Worm (Caenorhabditis elegans): ENCODE measurements around the gene D1046.18.

D1046.18 gene

DNA sequence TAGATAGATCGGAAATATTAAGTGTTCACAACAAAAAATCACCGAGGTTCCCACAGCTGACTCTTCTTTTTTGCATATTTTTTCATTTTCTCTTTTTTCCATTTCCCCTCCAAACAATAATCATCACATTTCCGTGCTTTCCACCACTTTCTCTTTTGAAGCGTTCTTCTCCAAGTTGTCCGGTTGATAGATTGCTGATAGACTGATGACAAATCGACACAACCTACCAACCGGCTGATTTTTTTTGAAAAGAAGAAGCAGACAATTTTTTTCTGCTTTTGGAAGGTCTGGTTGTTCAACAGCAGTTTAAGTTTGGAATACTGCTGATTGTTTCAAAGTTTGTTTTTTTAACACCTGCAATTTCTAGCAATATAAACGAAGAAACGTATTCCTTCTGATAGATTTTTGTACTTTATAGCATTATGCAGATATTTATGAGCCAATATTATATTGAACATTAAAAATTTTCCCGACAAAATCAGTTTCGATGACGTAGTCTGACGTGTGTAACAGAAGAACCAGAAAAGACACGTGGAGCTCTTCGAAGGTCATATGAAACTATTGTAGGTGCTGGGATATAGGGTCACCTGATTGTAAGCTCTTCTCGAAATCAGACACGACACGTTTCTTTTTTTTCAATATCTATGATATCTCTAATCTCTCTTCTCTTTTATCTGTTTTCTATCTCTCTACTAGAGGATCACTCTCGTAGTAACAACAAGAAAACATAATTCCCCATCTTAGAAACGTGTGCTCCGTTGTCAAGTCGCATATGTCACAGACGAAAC lies 44.7 kb downstream of the D1046.18 start:
- no peak for TF ChIP-seq unc-62 (GFP tag; optimal IDR thresholded peaks at IDR 0.05)

DNA sequence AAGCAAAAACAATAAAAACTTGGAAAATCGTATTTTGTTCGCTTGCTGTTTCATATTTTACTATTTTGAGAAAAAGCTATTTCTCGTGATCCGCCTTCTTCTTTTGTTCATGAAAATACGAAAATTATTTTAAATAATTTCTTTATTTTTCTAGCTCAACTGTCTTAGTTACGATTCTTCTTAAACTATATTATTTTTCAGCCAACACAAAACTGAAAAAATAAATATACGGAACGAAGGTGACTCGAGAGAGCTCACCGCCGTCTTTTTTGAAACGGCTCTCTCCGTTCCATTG lies 45.2 kb downstream of the D1046.18 start, which contains the start of gene pdzd-8:
Gene pdzd-8 (plus strand): TSS at position 196 of the 295 bp plus-strand sequence.
- TF ChIP-seq unc-62 (GFP tag; optimal IDR thresholded peaks at IDR 0.05), result no peak

DNA sequence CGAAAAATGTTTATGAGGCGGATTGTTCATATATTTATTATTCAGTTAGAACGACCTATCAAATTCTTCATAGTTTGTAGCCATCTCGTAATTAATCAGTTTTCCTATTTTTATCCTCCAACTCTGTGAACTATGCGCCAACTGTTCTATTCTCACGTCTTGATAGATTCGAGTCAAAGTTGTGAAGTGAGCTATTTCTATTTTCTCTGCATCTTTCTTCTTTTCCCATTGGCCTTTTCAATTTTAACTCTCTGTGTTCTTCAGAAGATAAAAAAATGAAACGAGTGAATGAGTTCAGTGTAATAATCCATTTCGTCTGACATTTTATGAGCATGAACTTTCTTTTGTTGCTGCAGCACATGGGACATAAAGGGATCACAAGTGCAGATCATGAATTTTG lies 48.0 kb downstream of the D1046.18 start:
- TF ChIP-seq unc-62 (GFP tag; optimal IDR thresholded peaks at IDR 0.05), result no peak

DNA sequence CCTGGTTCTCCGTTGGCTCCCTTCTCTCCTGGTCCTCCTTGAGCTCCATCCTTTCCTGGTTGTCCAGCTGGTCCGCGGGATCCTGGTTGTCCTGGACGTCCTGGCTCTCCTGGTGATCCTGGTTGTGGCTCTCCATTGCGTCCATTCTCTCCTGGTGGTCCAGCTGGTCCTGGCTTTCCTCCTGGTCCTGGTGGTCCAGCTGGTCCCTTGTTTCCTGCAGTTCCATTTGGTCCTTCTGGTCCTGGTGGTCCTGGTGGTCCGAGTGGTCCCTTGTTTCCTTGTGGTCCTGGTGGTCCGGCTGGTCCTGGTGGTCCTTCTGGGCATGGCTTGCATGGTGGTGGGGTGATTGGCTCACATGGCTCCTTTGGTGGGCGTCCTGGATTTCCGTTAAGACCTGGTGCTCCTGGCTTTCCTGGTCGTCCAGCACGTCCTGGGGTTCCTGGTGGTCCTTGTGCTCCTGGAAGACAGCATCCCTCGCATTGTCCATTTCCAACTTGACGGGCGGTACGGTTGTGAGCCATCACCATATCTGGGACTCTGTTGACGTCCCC lies 49.1 kb downstream of the D1046.18 start:
- TF ChIP-seq unc-62 (GFP tag; optimal IDR thresholded peaks at IDR 0.05), result no peak

DNA sequence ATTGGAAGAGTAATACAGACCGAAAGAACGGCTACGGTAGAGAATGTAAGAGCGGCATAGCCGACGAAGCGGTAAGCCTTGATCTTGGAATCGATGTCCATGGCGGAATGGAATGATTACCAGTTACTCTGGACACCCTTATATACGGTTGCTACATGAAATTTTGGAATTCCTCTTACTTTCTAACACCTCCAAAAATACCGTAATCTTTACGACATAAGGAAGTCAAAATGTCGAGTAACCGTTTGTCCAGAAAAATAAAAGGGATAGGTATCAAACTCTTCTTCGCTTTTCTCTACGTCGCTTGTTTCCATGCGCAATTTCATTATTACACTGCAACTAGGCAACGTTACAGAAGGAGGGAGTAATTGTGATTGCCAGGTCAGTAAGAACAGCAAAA lies 49.7 kb downstream of the D1046.18 start, which contains the start of gene col-119:
Gene col-119 (minus strand): TSS at position 101 of the 400 bp plus-strand sequence.
- no peak for TF ChIP-seq unc-62 (GFP tag; optimal IDR thresholded peaks at IDR 0.05)
